Fruit fly (Drosophila melanogaster): Measurements from ENCODE around the gene RhoGAP68F.

The RhoGAP68F gene

dm6 chr3L:12131918-12132317 is 6.8 kb upstream of the RhoGAP68F start, which contains the start of gene DEF8 (continued):
- TF ChIP-seq CG11696 (GFP tag; IDR thresholded peaks at IDR 0.05) (peak; percentile 72), pros (GFP tag; optimal IDR thresholded peaks at IDR 0.05) (no peak), ftz-f1 (GFP tag; optimal IDR thresholded peaks at IDR 0.05) (peak; percentile 94), Vsx1 (GFP tag; optimal IDR thresholded peaks at IDR 0.05) (no peak), stwl (tag; optimal IDR thresholded peaks at IDR 0.05) (peak; percentile 56), schlank (tag; optimal IDR thresholded peaks at IDR 0.05) (no peak), fd96Cb (tag; optimal IDR thresholded peaks at IDR 0.05) (peak; percentile 83), CG8944 (GFP tag; optimal IDR thresholded peaks at IDR 0.05) (no peak), twi (tag; optimal IDR thresholded peaks at IDR 0.05) (peak; percentile 81), cato (GFP tag; optimal IDR thresholded peaks at IDR 0.05; ENCODE audit: borderline replicate concordance) (peak; percentile 64), CG11504 (tag; optimal IDR thresholded peaks at IDR 0.05) (peak; percentile 92), Antp (GFP tag; optimal IDR thresholded peaks at IDR 0.05) (peak; percentile 52), TFAM (GFP tag; optimal IDR thresholded peaks at IDR 0.05) (no peak), Ada2b (GFP tag; IDR thresholded peaks at IDR 0.05) (peak; percentile 87), MBD-R2 (GFP tag; IDR thresholded peaks at IDR 0.05) (peak; percentile 93), Dip3 (GFP tag; optimal IDR thresholded peaks at IDR 0.05) (peak; percentile 34), croc (GFP tag; conservative IDR thresholded peaks at IDR 0.05) (peak; percentile 69), scrt (GFP tag; optimal IDR thresholded peaks at IDR 0.05) (peak; percentile 83), dimm (GFP tag; IDR thresholded peaks at IDR 0.05) (peak; percentile 49; the same call in 1 of the 2 replicates), CG2889 (GFP tag; IDR thresholded peaks at IDR 0.05) (peak; percentile 68; the same call in 1 of the 3 replicates), CG2202 (tag; optimal IDR thresholded peaks at IDR 0.05) (peak; percentile 75), CG12071 (GFP tag; optimal IDR thresholded peaks at IDR 0.05) (no peak), kay (GFP tag; optimal IDR thresholded peaks at IDR 0.05) (peak; percentile 74), CG1792 (GFP tag; optimal IDR thresholded peaks at IDR 0.05) (no peak), onecut (GFP tag; IDR thresholded peaks at IDR 0.05) (peak; percentile 77), Mrtf (GFP tag; IDR thresholded peaks at IDR 0.05) (peak; percentile 55; the same call in 2 of the 3 replicates), dm (GFP tag; optimal IDR thresholded peaks at IDR 0.05) (peak; percentile 63), Rfx (GFP tag; IDR thresholded peaks at IDR 0.05) (peak; percentile 88), CG6272 (GFP tag; IDR thresholded peaks at IDR 0.05) (peak; percentile 54; the same call in 1 of the 2 replicates), slbo (GFP tag; IDR thresholded peaks at IDR 0.05) (peak; percentile 88), CG3065 (GFP tag; optimal IDR thresholded peaks at IDR 0.05) (peak; percentile 71), Aef1 (GFP tag; IDR thresholded peaks at IDR 0.05) (peak; percentile 77), CG13296 (GFP tag; optimal IDR thresholded peaks at IDR 0.05) (peak; percentile 88), zen2 (GFP tag; IDR thresholded peaks at IDR 0.05; ENCODE audit: partially characterized antibody) (no peak), Dbx (GFP tag; IDR thresholded peaks at IDR 0.05) (peak; percentile 80; the same call in 2 of the 3 replicates), tgo (GFP tag; IDR thresholded peaks at IDR 0.05) (peak; percentile 74), CG17385 (GFP tag; optimal IDR thresholded peaks at IDR 0.05) (peak; percentile 81), dmrt11E (tag; optimal IDR thresholded peaks at IDR 0.05) (peak; percentile 91), D19A (tag; optimal IDR thresholded peaks at IDR 0.05) (peak; percentile 87), CG10654 (GFP tag; optimal IDR thresholded peaks at IDR 0.05) (peak; percentile 77), CG9876 (GFP tag; optimal IDR thresholded peaks at IDR 0.05) (no peak), Pdp1 (GFP tag; optimal IDR thresholded peaks at IDR 0.05) (peak in 1 of 2 experiments; percentile 20), CG10462 (GFP tag; optimal IDR thresholded peaks at IDR 0.05) (peak; percentile 55), CG2120 (GFP tag; optimal IDR thresholded peaks at IDR 0.05) (peak; percentile 77), tll (GFP tag; optimal IDR thresholded peaks at IDR 0.05) (no peak), maf-S (GFP tag; optimal IDR thresholded peaks at IDR 0.05) (no peak), CG15514 (GFP tag; optimal IDR thresholded peaks at IDR 0.05) (peak; percentile 100), gfzf (GFP tag; optimal IDR thresholded peaks at IDR 0.05) (no peak), ato (GFP tag; IDR thresholded peaks at IDR 0.05; ENCODE audit: partially characterized antibody) (0 out of 2 replicates have a peak, but pooled peaks have one; percentile 19), chm (GFP tag; IDR thresholded peaks at IDR 0.05) (peak; percentile 77), chn (GFP tag; optimal IDR thresholded peaks at IDR 0.05) (peak; percentile 53)

Data from whole organism, embryonic.